Worm (Caenorhabditis elegans): ENCODE results near the gene sdz-33.

- TF ChIP-seq ama-1 (optimal IDR thresholded peaks at IDR 0.05) (no peak), hmbx-1 (tag; optimal IDR thresholded peaks at IDR 0.05) (no peak), sea-1 (GFP tag; conservative IDR thresholded peaks at IDR 0.05) (no peak), flt-1 (GFP tag; IDR thresholded peaks at IDR 0.05) (no peak), ets-7 (tag; optimal IDR thresholded peaks at IDR 0.05) (no peak), ceh-36 (tag; optimal IDR thresholded peaks at IDR 0.05) (no peak)
These were observed 6.9 kb downstream of the sdz-33 start, which contains the start of gene Y56A3A.16 for ce11 chrIII:11914220-11914619.

All from whole organism, early embryonic.